Worm (Caenorhabditis elegans) whole organism, late embryonic: ENCODE data around the gene rgs-4.

Experiments used
- ama-1 ChIP-seq: fragments of 150-350 bp; optimal IDR thresholded peaks from 2 replicates; lab custom pipeline; 2014
- ceh-22 ChIP-seq: sonication (generic microtip); optimal IDR thresholded peaks from 2 replicates; lab custom pipeline; 2017; ENCODE audit warnings: missing biosample characterization, missing genetic modification characterization
- ceh-30 ChIP-seq: fragments of 150-350 bp; optimal IDR thresholded peaks from 2 replicates; lab custom pipeline; 2014; ENCODE audit warnings: missing biosample characterization, missing genetic modification characterization
- eyg-1 ChIP-seq: sonication (generic microtip); optimal IDR thresholded peaks from 2 replicates; lab custom pipeline; 2016; ENCODE audit warnings: missing genotype, missing genetic modification characterization, missing compliant biosample characterization
- hlh-8 ChIP-seq: sonication (generic microtip); optimal IDR thresholded peaks from 2 replicates; lab custom pipeline; 2016; ENCODE audit warnings: missing genotype, missing genetic modification characterization, missing compliant biosample characterization
- mec-3 ChIP-seq: sonication (generic microtip); optimal IDR thresholded peaks from 2 replicates; lab custom pipeline; 2016; ENCODE audit warnings: borderline replicate concordance, missing genetic modification characterization, missing compliant biosample characterization
- odd-2 ChIP-seq: sonication (generic microtip); optimal IDR thresholded peaks from 2 replicates; lab custom pipeline; 2017; ENCODE audit warnings: antibody characterized with exemption, mild to moderate bottlenecking, missing genetic modification characterization, missing compliant biosample characterization
- pha-4 ChIP-seq: fragments of 150-350 bp; optimal IDR thresholded peaks from 2 replicates; lab custom pipeline; 2018; ENCODE audit warnings: missing biosample characterization, missing genetic modification reagents, missing genetic modification characterization
- pqm-1 ChIP-seq: sonication (generic microtip); optimal IDR thresholded peaks from 2 replicates; lab custom pipeline; 2016; ENCODE audit warnings: missing genetic modification characterization, missing compliant biosample characterization
- rnt-1 ChIP-seq: sonication (generic microtip); optimal IDR thresholded peaks from 2 replicates; lab custom pipeline; 2016; ENCODE audit warnings: missing genetic modification characterization, missing compliant biosample characterization
- unc-42 ChIP-seq: sonication (generic microtip); optimal IDR thresholded peaks from 2 replicates; lab custom pipeline; 2016; ENCODE audit warnings: missing genotype, missing genetic modification characterization, missing compliant biosample characterization

DNA sequence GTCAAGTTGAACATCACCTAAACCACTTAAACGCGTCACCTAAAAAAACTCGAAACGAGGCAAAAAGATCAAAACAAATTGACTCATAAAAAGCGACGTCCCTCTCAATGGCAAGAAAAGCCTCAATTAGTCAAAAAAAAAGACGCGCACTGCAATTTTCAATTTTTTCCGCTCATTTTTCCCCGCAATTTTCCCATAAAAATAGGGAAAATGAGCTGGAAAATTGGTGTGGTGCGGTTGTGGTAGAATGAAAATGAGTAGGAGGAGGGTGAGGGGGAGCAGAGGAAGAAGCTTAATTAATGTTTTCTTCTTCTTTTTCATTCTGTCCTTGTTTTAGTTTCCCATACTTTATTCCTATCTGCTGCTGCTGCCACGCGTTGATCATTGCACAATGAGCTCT lies 3.1 kb downstream of the rgs-4 start:
- no peak for TF ChIP-seq hlh-8 (tag; lab: Kevin White, UChicago)
- TF ChIP-seq pha-4: no peak
- no peak for TF ChIP-seq unc-42
- TF ChIP-seq odd-2 (tag; lab: Kevin White, UChicago): no peak
- TF ChIP-seq mec-3 (tag; lab: Kevin White, UChicago): no peak
- TF ChIP-seq ceh-22 (tag; lab: Kevin White, UChicago): no peak
- no peak for TF ChIP-seq pqm-1 (tag; lab: Kevin White, UChicago)
- TF ChIP-seq eyg-1 (tag; lab: Kevin White, UChicago): no peak
- TF ChIP-seq ceh-30 (tag; lab: Kevin White, UChicago): no peak
- TF ChIP-seq rnt-1: no peak
- TF ChIP-seq ama-1: no peak
